Worm (Caenorhabditis elegans) whole organism, late embryonic: ENCODE results near the gene aagr-4.

Source experiments
- C38D4.7 ChIP-seq: fragments of 200-800 bp; sonication (Bioruptor generic); optimal IDR thresholded peaks from 2 replicates; lab custom pipeline; 2018; ENCODE audit warnings: mild to moderate bottlenecking, missing genetic modification characterization, moderate library complexity, missing compliant biosample characterization
- F13H6.1 ChIP-seq: sonication (generic microtip); optimal IDR thresholded peaks from 2 replicates; lab custom pipeline; 2016; ENCODE audit warnings: missing genetic modification characterization, missing compliant biosample characterization
- K02D7.2 ChIP-seq: sonication (generic microtip); optimal IDR thresholded peaks from 2 replicates; lab custom pipeline; 2017; ENCODE audit warnings: mild to moderate bottlenecking, missing genetic modification characterization, missing compliant biosample characterization
- K09A11.1 ChIP-seq: sonication (generic microtip); optimal IDR thresholded peaks from 2 replicates; lab custom pipeline; 2017; ENCODE audit warnings: antibody characterized with exemption, mild to moderate bottlenecking, missing genetic modification characterization, missing compliant biosample characterization; ENCODE audit not compliant: insufficient read depth
- Y22D7AL.16 ChIP-seq: sonication (generic microtip); optimal IDR thresholded peaks from 2 replicates; lab custom pipeline; 2016; ENCODE audit warnings: missing genetic modification characterization, missing compliant biosample characterization
- ceh-18 ChIP-seq: sonication (generic microtip); optimal IDR thresholded peaks from 2 replicates; lab custom pipeline; 2016; ENCODE audit warnings: missing genetic modification characterization, missing compliant biosample characterization
- ceh-19 ChIP-seq: fragments of 200-800 bp; sonication (Bioruptor generic); optimal IDR thresholded peaks from 2 replicates; lab custom pipeline; 2018; ENCODE audit warnings: mild to moderate bottlenecking, missing genetic modification characterization, missing compliant biosample characterization
- ceh-24 ChIP-seq: sonication (generic microtip); optimal IDR thresholded peaks from 2 replicates; lab custom pipeline; 2016; ENCODE audit warnings: mild to moderate bottlenecking, missing genetic modification characterization, missing compliant biosample characterization
- ceh-30 ChIP-seq: fragments of 150-350 bp; optimal IDR thresholded peaks from 2 replicates; lab custom pipeline; 2014; ENCODE audit warnings: missing biosample characterization, missing genetic modification characterization
- ceh-34 ChIP-seq: sonication (generic microtip); optimal IDR thresholded peaks from 2 replicates; lab custom pipeline; 2016; ENCODE audit warnings: mild to moderate bottlenecking, missing genetic modification characterization, missing compliant biosample characterization
- dmd-4 ChIP-seq: sonication (generic microtip); optimal IDR thresholded peaks from 2 replicates; lab custom pipeline; 2016; ENCODE audit warnings: borderline replicate concordance, missing genetic modification characterization, missing compliant biosample characterization
- dve-1 ChIP-seq: sonication (generic microtip); optimal IDR thresholded peaks from 2 replicates; lab custom pipeline; 2017; ENCODE audit warnings: antibody characterized with exemption, mild to moderate bottlenecking, missing genetic modification characterization, missing compliant biosample characterization
- fax-1 ChIP-seq: sonication (generic microtip); optimal IDR thresholded peaks from 2 replicates; lab custom pipeline; 2016; ENCODE audit warnings: missing genotype, missing genetic modification characterization, missing compliant biosample characterization
- hlh-13 ChIP-seq: fragments of 200-800 bp; sonication (Bioruptor generic); optimal IDR thresholded peaks from 2 replicates; lab custom pipeline; 2018; ENCODE audit warnings: mild to moderate bottlenecking, missing genetic modification characterization, missing compliant biosample characterization
- hlh-30 ChIP-seq: sonication (generic microtip); optimal IDR thresholded peaks from 2 replicates; lab custom pipeline; 2017; ENCODE audit warnings: antibody characterized with exemption, missing genetic modification characterization, missing compliant biosample characterization; ENCODE audit not compliant: insufficient read depth
- hlh-8 ChIP-seq: sonication (generic microtip); optimal IDR thresholded peaks from 2 replicates; lab custom pipeline; 2016; ENCODE audit warnings: missing genotype, missing genetic modification characterization, missing compliant biosample characterization
- mec-3 ChIP-seq: sonication (generic microtip); optimal IDR thresholded peaks from 2 replicates; lab custom pipeline; 2016; ENCODE audit warnings: borderline replicate concordance, missing genetic modification characterization, missing compliant biosample characterization
- nhr-11 ChIP-seq: fragments of 150-350 bp; optimal IDR thresholded peaks from 2 replicates; lab custom pipeline; 2014; ENCODE audit warnings: missing biosample characterization, missing genetic modification characterization
- nhr-232 ChIP-seq: sonication (generic microtip); optimal IDR thresholded peaks from 2 replicates; lab custom pipeline; 2016; ENCODE audit warnings: missing genetic modification characterization, missing compliant biosample characterization
- pag-3 ChIP-seq: sonication (generic microtip); optimal IDR thresholded peaks from 2 replicates; lab custom pipeline; 2016; ENCODE audit warnings: missing compliant biosample characterization, missing genetic modification characterization, borderline replicate concordance
- pax-1 ChIP-seq: fragments of 150-350 bp; optimal IDR thresholded peaks from 2 replicates; lab custom pipeline; 2014; ENCODE audit warnings: missing biosample characterization, missing genetic modification characterization
- pha-2 ChIP-seq: sonication (generic microtip); optimal IDR thresholded peaks from 2 replicates; lab custom pipeline; 2017; ENCODE audit warnings: mild to moderate bottlenecking, missing genetic modification characterization, missing compliant biosample characterization
- pqm-1 ChIP-seq: sonication (generic microtip); optimal IDR thresholded peaks from 2 replicates; lab custom pipeline; 2016; ENCODE audit warnings: missing genetic modification characterization, missing compliant biosample characterization
- ref-2 ChIP-seq: sonication (generic microtip); optimal IDR thresholded peaks from 2 replicates; lab custom pipeline; 2016; ENCODE audit warnings: missing genetic modification characterization, missing compliant biosample characterization
- sdc-2 ChIP-seq: sonication (generic microtip); optimal IDR thresholded peaks from 2 replicates; lab custom pipeline; 2016; ENCODE audit warnings: missing genotype, missing genetic modification characterization, missing compliant biosample characterization
- sox-2 ChIP-seq: fragments of 200-800 bp; sonication (Bioruptor generic); IDR thresholded peaks from 2 replicates; pipeline ENCODE4 v1.3.6; 2022; ENCODE audit warnings: missing genetic modification reagents, missing genetic modification characterization, missing compliant biosample characterization
- unc-3 ChIP-seq, 2 experiments: fragments of 200-800 bp in 1 of 2; sonication (Bioruptor generic) in 1 of 2; sonication (generic microtip) in 1 of 2; conservative IDR thresholded peaks in 1 of 2; optimal IDR thresholded peaks in 1 of 2; 2 replicates each; pipeline versions ENCODE4 v1.3.6 to Lab custom; 2016 to 2022; ENCODE audit warnings: missing compliant biosample characterization in 2 of 2, missing genetic modification characterization in 2 of 2, missing genetic modification reagents in 1 of 2
- unc-42 ChIP-seq: sonication (generic microtip); optimal IDR thresholded peaks from 2 replicates; lab custom pipeline; 2016; ENCODE audit warnings: missing genotype, missing genetic modification characterization, missing compliant biosample characterization
- unc-55 ChIP-seq: sonication (generic microtip); optimal IDR thresholded peaks from 2 replicates; lab custom pipeline; 2017; ENCODE audit warnings: missing biosample characterization, missing genetic modification reagents, missing genetic modification characterization
- unc-86 ChIP-seq: sonication (generic microtip); optimal IDR thresholded peaks from 2 replicates; lab custom pipeline; 2016; ENCODE audit warnings: missing genetic modification characterization, missing compliant biosample characterization

aagr-4 gene

ce11 chrX:504046-504843 lies 43.8 kb downstream of the aagr-4 start:
- TF ChIP-seq Y22D7AL.16, result no peak
- no peak for TF ChIP-seq unc-86
- no peak for TF ChIP-seq ceh-30
- TF ChIP-seq pha-2 (tag; lab: Kevin White, UChicago), result no peak
- no peak for TF ChIP-seq ceh-18 (tag; lab: Kevin White, UChicago)
- TF ChIP-seq unc-55, result no peak
- no peak for TF ChIP-seq ceh-19 (GFP tag; lab: Kevin White, UChicago)
- TF ChIP-seq C38D4.7 (GFP tag; lab: Kevin White, UChicago), result no peak
- TF ChIP-seq nhr-232 (tag; lab: Kevin White, UChicago), result no peak
- no peak for TF ChIP-seq sox-2
- TF ChIP-seq unc-42 (tag; lab: Kevin White, UChicago), result no peak
- TF ChIP-seq unc-3 (GFP tag; conservative IDR thresholded peaks at IDR 0.05; lab: Robert Waterston, UW), result no peak
- TF ChIP-seq unc-3 (tag; optimal IDR thresholded peaks at IDR 0.05; lab: Kevin White, UChicago), result no peak
- TF ChIP-seq K09A11.1 (tag; lab: Kevin White, UChicago), result no peak

ce11 chrX:505014-505413 lies 44.6 kb downstream of the aagr-4 start:
- no peak for TF ChIP-seq F13H6.1 (tag; lab: Kevin White, UChicago)
- TF ChIP-seq ref-2, result no peak
- no peak for TF ChIP-seq dve-1
- TF ChIP-seq nhr-11 (tag; lab: Kevin White, UChicago), result no peak
- no peak for TF ChIP-seq ceh-34 (tag; lab: Kevin White, UChicago)
- no peak for TF ChIP-seq unc-42 (tag; lab: Kevin White, UChicago)

ce11 chrX:506848-507247 lies 46.4 kb downstream of the aagr-4 start, which contains the start of gene B0310.2:
B0310.2 (minus strand) TSS chrX:506948.
- no peak for TF ChIP-seq fax-1 (tag; lab: Kevin White, UChicago)
- TF ChIP-seq hlh-30, result no peak
- no peak for TF ChIP-seq pqm-1 (tag; lab: Kevin White, UChicago)
- no peak for TF ChIP-seq sdc-2
- TF ChIP-seq mec-3 (tag; lab: Kevin White, UChicago), result no peak
- no peak for TF ChIP-seq pax-1
- TF ChIP-seq ceh-24, result no peak
- no peak for TF ChIP-seq hlh-8 (tag; lab: Kevin White, UChicago)
- TF ChIP-seq, all 69 proteins: peak for 0

ce11 chrX:514023-514422 lies 53.6 kb downstream of the aagr-4 start:
- no peak for TF ChIP-seq dve-1
- TF ChIP-seq hlh-13, result no peak
- no peak for TF ChIP-seq pag-3
- TF ChIP-seq hlh-8 (tag; lab: Kevin White, UChicago), result no peak
- TF ChIP-seq sdc-2, result no peak
- no peak for TF ChIP-seq K02D7.2
- TF ChIP-seq C38D4.7 (GFP tag; lab: Kevin White, UChicago), result no peak
- TF ChIP-seq dmd-4, result no peak
- no peak for TF ChIP-seq nhr-232 (tag; lab: Kevin White, UChicago)
- no peak for TF ChIP-seq ceh-30
- TF ChIP-seq, all 69 proteins: peak for 0
